Fruit fly (Drosophila melanogaster): ENCODE measurements around the gene Sms.

The Sms gene

DNA sequence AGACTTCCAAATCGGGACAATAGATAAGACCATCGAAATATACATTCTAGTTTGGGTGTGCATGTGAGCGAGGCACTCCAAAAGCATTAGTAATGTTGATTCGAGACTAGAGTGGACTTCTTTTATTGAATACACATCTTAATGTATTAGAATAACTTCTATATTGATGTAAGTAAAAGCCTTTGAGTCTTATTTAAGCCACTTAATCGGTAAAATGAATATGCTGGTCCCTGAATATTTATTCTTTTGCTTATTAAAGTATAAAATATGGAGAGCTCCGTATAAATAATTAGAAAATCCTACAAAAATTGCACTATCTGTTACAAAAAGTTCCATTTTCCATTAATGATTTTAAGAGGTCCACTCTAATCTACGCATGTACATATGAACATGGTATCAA is 7.2 kb downstream of the Sms start (continued):
- peak in 1 of 2 experiments; percentile 23 for TF ChIP-seq bsh (GFP tag; optimal IDR thresholded peaks at IDR 0.05)
- peak; percentile 22 for TF ChIP-seq CG4328 (GFP tag; optimal IDR thresholded peaks at IDR 0.05)
- no peak for TF ChIP-seq Bgb (GFP tag; IDR thresholded peaks at IDR 0.05; ENCODE audit: partially characterized antibody)
- TF ChIP-seq CG12659 (GFP tag; optimal IDR thresholded peaks at IDR 0.05), result peak; percentile 11
- peak; percentile 6; the same call in 1 of the 2 replicates for TF ChIP-seq al (GFP tag; IDR thresholded peaks at IDR 0.05)
- no peak for TF ChIP-seq C15 (GFP tag; IDR thresholded peaks at IDR 0.05)
- TF ChIP-seq Atf3 (GFP tag; optimal IDR thresholded peaks at IDR 0.05), result no peak
- no peak for TF ChIP-seq CG2875 (GFP tag; optimal IDR thresholded peaks at IDR 0.05)
- peak; percentile 16 for TF ChIP-seq Oli (tag; optimal IDR thresholded peaks at IDR 0.05)
- peak; percentile 3 for TF ChIP-seq CG10979 (tag; optimal IDR thresholded peaks at IDR 0.05)
- TF ChIP-seq Hand (GFP tag; optimal IDR thresholded peaks at IDR 0.05), result peak; percentile 27
- TF ChIP-seq Fer3 (tag; optimal IDR thresholded peaks at IDR 0.05), result peak; percentile 47
- peak; percentile 26 for TF ChIP-seq phol (tag; optimal IDR thresholded peaks at IDR 0.05)
- TF ChIP-seq CG13424 (tag; optimal IDR thresholded peaks at IDR 0.05), result peak; percentile 63
- no peak for TF ChIP-seq CG18764 (GFP tag; optimal IDR thresholded peaks at IDR 0.05)
- TF ChIP-seq CG34376 (GFP tag; optimal IDR thresholded peaks at IDR 0.05), result peak; percentile 31
- TF ChIP-seq CG18476 (GFP tag; optimal IDR thresholded peaks at IDR 0.05), result no peak
- TF ChIP-seq Sox100B (GFP tag; optimal IDR thresholded peaks at IDR 0.05), result peak; percentile 49
- peak; percentile 7 for TF ChIP-seq Hsf (GFP tag; optimal IDR thresholded peaks at IDR 0.05)
- no peak for TF ChIP-seq Nf-YB (GFP tag; optimal IDR thresholded peaks at IDR 0.05)
- TF ChIP-seq lmd (GFP tag; IDR thresholded peaks at IDR 0.05), result no peak; the same call in 1 of the 2 replicates
- TF ChIP-seq bab2 (GFP tag; optimal IDR thresholded peaks at IDR 0.05), result no peak
- TF ChIP-seq Dll (GFP tag; IDR thresholded peaks at IDR 0.05; ENCODE audit: partially characterized antibody), result no peak
- no peak for TF ChIP-seq Stat92E (GFP tag; optimal IDR thresholded peaks at IDR 0.05)
- TF ChIP-seq nerfin-1 (tag; optimal IDR thresholded peaks at IDR 0.05), result peak; percentile 20
- peak; percentile 26 for TF ChIP-seq CG12391 (tag; optimal IDR thresholded peaks at IDR 0.05)
- TF ChIP-seq lab (GFP tag; optimal IDR thresholded peaks at IDR 0.05), result peak; percentile 79
- no peak for TF ChIP-seq CG17612 (GFP tag; IDR thresholded peaks at IDR 0.05)
- no peak for TF ChIP-seq Dad (GFP tag; optimal IDR thresholded peaks at IDR 0.05)
- TF ChIP-seq yki (optimal IDR thresholded peaks at IDR 0.05), result no peak
- no peak for TF ChIP-seq CG7745 (tag; optimal IDR thresholded peaks at IDR 0.05)
- peak; percentile 48 for TF ChIP-seq CoRest (tag; optimal IDR thresholded peaks at IDR 0.05)
- peak; percentile 13 for TF ChIP-seq Med (GFP tag)
- peak; percentile 45 for TF ChIP-seq CG10543 (GFP tag; optimal IDR thresholded peaks at IDR 0.05)
- peak; percentile 44 for TF ChIP-seq CG30403 (GFP tag; optimal IDR thresholded peaks at IDR 0.05)
- peak; percentile 55 for TF ChIP-seq CG7556 (GFP tag; optimal IDR thresholded peaks at IDR 0.05)
- peak; percentile 45 for TF ChIP-seq CG8924 (tag; optimal IDR thresholded peaks at IDR 0.05)
- TF ChIP-seq CG31441 (GFP tag; IDR thresholded peaks at IDR 0.05), result 0 out of 2 replicates have a peak, but pooled peaks have one; percentile 25
- TF ChIP-seq Xbp1 (GFP tag; optimal IDR thresholded peaks at IDR 0.05), result no peak
- TF ChIP-seq lbe (GFP tag; optimal IDR thresholded peaks at IDR 0.05), result peak; percentile 33
- peak; percentile 77 for TF ChIP-seq CG13296 (GFP tag; optimal IDR thresholded peaks at IDR 0.05)
- TF ChIP-seq MBD-R2 (GFP tag; IDR thresholded peaks at IDR 0.05), result peak; percentile 14; the same call in 1 of the 2 replicates
- TF ChIP-seq Blimp-1 (GFP tag; optimal IDR thresholded peaks at IDR 0.05), result peak; percentile 21
- no peak for TF ChIP-seq CG10366 (GFP tag; IDR thresholded peaks at IDR 0.05)
- TF ChIP-seq CG10147 (GFP tag; optimal IDR thresholded peaks at IDR 0.05), result peak; percentile 55
- TF ChIP-seq CG2712 (tag; optimal IDR thresholded peaks at IDR 0.05), result peak; percentile 45
- peak; percentile 54 for TF ChIP-seq BtbVII (GFP tag; optimal IDR thresholded peaks at IDR 0.05)
- TF ChIP-seq vnd (GFP tag; IDR thresholded peaks at IDR 0.05; ENCODE audit: partially characterized antibody), result no peak
- peak; percentile 65 for TF ChIP-seq sens (GFP tag)

Measured in whole organism, embryonic.